Fruit fly (Drosophila melanogaster): ENCODE data around the gene CG10654.

DNA sequence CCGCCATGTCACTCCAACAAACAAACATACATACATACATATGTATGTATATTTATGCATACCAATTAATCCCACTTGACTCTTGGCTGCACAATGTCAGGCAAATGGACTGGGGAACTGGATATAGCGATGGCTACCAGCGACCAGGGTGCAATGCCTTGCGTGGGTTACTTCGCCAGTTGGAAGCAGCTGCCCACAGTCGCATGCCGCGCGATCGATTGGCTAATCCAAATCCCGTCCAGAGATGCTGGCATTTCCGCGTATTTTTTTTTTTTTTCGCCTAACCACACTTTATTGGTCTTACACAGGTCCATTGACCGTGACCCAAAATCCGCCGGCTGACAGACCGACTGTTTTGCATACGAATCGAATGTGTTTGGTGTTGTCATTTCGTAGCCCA lies 13.4 kb downstream of the CG10654 start:
- no peak for TF ChIP-seq br (GFP tag; optimal IDR thresholded peaks at IDR 0.05)
- TF ChIP-seq Sp1 (GFP tag; optimal IDR thresholded peaks at IDR 0.05), result no peak
- TF ChIP-seq usp (GFP tag; optimal IDR thresholded peaks at IDR 0.05), result no peak
- TF ChIP-seq jim (GFP tag; optimal IDR thresholded peaks at IDR 0.05), result no peak
- TF ChIP-seq Abd-B (GFP tag; optimal IDR thresholded peaks at IDR 0.05), result no peak
- TF ChIP-seq dmrt93B (GFP tag; optimal IDR thresholded peaks at IDR 0.05), result no peak
- no peak for TF ChIP-seq Hnf4 (GFP tag; optimal IDR thresholded peaks at IDR 0.05)
- TF ChIP-seq pan (optimal IDR thresholded peaks at IDR 0.05), result no peak
- no peak for TF ChIP-seq psq (GFP tag; optimal IDR thresholded peaks at IDR 0.05)

All from whole organism, wandering third instar larva.